Worm (Caenorhabditis elegans): ENCODE data around the gene F29B9.11.

F29B9.11 gene

DNA sequence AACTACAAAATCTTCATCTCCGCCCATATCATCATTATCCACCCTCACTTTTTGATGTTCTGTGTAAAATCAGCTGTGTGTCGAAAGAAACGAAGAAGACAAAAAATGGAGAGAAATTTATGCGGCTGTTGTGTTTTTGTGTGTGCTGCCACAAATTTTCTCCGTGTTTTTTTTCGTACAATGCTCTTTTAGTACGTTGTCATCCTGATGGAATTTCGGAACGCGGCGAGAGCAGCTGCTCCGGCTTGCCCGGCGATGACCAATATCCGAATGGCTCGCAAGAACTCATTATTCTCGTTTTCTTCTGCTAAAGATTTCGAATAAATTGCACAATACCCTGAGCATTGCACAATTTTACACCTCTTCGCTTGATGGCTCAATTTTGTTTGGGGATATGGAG lies 20.6 kb downstream of the F29B9.11 start:
- TF ChIP-seq unc-62 (GFP tag; optimal IDR thresholded peaks at IDR 0.05) = no peak
- TF ChIP-seq hmg-11 (tag; optimal IDR thresholded peaks at IDR 0.05) = no peak
- TF ChIP-seq ceh-82 (tag; optimal IDR thresholded peaks at IDR 0.05) = no peak

DNA sequence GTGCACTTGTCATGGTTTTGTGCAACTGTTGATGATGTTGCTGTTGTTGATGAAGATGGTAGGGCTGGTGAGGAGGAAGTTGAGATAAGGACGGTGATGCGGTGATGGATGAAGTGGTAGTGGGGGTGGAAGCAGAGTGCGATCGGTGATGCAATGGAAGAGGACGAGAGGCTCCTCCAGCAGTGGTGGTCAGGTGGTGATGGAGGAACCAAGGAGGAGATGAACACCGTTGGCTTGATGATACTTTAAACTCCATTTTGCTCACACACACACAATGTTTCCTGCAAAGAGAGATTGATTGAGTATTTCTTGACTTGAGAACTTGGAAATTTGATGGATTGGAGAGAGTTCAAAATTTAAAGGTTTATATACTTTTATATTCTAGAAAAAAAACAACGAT lies 22.2 kb downstream of the F29B9.11 start, which contains the start of gene F19C7.8:
Gene F19C7.8 (minus strand): TSS at position 256 of the 400 bp plus-strand sequence.
- no peak for TF ChIP-seq hmg-11 (tag; optimal IDR thresholded peaks at IDR 0.05)

DNA sequence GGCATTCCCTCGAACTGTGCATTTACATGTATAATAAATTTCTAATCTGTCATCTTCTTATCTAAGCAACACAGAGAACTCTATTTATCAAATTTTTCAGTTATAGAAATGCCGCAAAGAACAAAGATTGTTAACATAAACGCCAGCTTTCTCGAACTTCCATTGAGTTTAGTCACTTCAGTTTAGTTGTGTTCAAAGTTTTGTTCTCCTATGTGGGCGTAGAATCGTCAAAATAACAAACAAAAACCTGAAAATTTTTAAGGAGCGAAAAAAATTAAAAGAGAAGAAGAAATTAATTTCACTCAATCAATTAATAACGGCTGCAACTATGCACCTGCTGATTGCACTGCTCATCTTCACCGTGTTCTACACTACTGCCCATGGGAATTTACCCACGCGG lies 24.0 kb downstream of the F29B9.11 start, which contains the start of gene R105.5:
Gene R105.5 (plus strand): TSS at position 301 of the 400 bp plus-strand sequence.
- no peak for TF ChIP-seq nhr-25 (tag; optimal IDR thresholded peaks at IDR 0.05)
- TF ChIP-seq daf-12 (tag; optimal IDR thresholded peaks at IDR 0.05) = no peak
- TF ChIP-seq lin-39 (tag; optimal IDR thresholded peaks at IDR 0.05) = no peak

DNA sequence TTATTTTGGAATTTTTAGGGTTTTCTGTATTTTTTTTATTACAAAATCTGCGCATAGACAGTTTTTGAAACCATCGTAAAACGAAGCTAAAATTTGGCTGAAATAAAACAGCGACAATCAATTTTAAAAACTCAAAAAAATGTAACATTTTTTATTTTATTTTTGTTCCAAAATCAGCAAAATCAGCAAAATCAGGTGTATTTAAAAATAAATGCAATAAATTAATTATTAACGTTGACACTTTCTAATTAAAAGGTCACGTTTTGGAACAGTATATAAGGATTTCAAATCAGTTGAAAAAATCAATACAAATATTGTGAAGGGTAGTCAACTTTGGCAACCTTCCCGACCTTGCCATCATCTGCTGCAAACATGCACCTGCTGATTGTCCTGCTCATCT lies 26.6 kb downstream of the F29B9.11 start, which contains the start of gene R105.1:
Gene R105.1 (plus strand): TSS at position 301 of the 400 bp plus-strand sequence.
- TF ChIP-seq ztf-4 (tag; optimal IDR thresholded peaks at IDR 0.05) = no peak
- no peak for TF ChIP-seq lin-39 (tag; optimal IDR thresholded peaks at IDR 0.05)
- TF ChIP-seq pha-4 (tag; optimal IDR thresholded peaks at IDR 0.05) = no peak
- TF ChIP-seq skn-1 (tag; optimal IDR thresholded peaks at IDR 0.05) = no peak
- no peak for TF ChIP-seq elt-3 (tag; optimal IDR thresholded peaks at IDR 0.05)
- no peak for TF ChIP-seq ceh-16 (tag; optimal IDR thresholded peaks at IDR 0.05)
- no peak for TF ChIP-seq mml-1 (tag; optimal IDR thresholded peaks at IDR 0.05)
- TF ChIP-seq R02D3.7 (tag; optimal IDR thresholded peaks at IDR 0.05) = no peak
- TF ChIP-seq ZK546.5 (tag; optimal IDR thresholded peaks at IDR 0.05) = no peak
- TF ChIP-seq nfya-1 (tag; optimal IDR thresholded peaks at IDR 0.05; ENCODE audit: insufficient read depth) = no peak
- TF ChIP-seq nhr-28 (tag; optimal IDR thresholded peaks at IDR 0.05) = no peak
- TF ChIP-seq ztf-11 (tag; optimal IDR thresholded peaks at IDR 0.05) = no peak
- TF ChIP-seq egl-27 (tag; optimal IDR thresholded peaks at IDR 0.05) = no peak
- TF ChIP-seq nhr-12 (tag; optimal IDR thresholded peaks at IDR 0.05) = no peak
- TF ChIP-seq hmg-11 (tag; optimal IDR thresholded peaks at IDR 0.05) = no peak

DNA sequence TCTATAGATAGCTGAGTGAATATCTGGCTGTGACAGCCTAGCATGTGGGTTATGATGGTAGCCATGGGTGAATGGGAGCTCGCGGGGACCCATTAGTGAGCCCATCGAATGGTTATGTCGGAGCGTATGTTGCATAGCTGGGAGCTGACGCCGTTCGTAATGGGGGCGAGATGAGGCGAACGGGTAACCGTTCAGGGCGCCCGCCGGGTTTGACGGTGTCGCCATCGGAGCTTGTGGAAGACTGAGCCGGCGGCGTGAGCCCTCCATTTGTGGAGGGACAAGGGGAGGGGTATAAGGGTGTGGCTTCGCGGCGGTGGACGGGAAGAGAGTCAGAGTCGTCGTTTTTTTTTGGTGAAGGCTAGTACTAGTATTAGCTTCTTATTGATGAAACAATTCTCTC lies 36.1 kb downstream of the F29B9.11 start:
- TF ChIP-seq skn-1 (tag; optimal IDR thresholded peaks at IDR 0.05) (no peak), egl-27 (tag; optimal IDR thresholded peaks at IDR 0.05) (no peak), nhr-67 (tag; optimal IDR thresholded peaks at IDR 0.05) (no peak), tbx-2 (tag; optimal IDR thresholded peaks at IDR 0.05) (no peak), pqm-1 (tag; optimal IDR thresholded peaks at IDR 0.05) (no peak), ceh-82 (tag; optimal IDR thresholded peaks at IDR 0.05) (no peak), aly-2 (tag; optimal IDR thresholded peaks at IDR 0.05) (no peak), unc-62 (GFP tag; optimal IDR thresholded peaks at IDR 0.05) (no peak), eor-1 (tag; optimal IDR thresholded peaks at IDR 0.05) (no peak), hmg-11 (tag; optimal IDR thresholded peaks at IDR 0.05) (no peak), nhr-25 (tag; optimal IDR thresholded peaks at IDR 0.05) (no peak), jun-1 (tag; optimal IDR thresholded peaks at IDR 0.05) (no peak), egl-5 (tag; optimal IDR thresholded peaks at IDR 0.05) (no peak), elt-2 (tag; optimal IDR thresholded peaks at IDR 0.05) (no peak), zag-1 (tag; optimal IDR thresholded peaks at IDR 0.05) (no peak), unc-39 (tag; optimal IDR thresholded peaks at IDR 0.05) (no peak), nhr-11 (tag; optimal IDR thresholded peaks at IDR 0.05) (no peak), lin-39 (tag; optimal IDR thresholded peaks at IDR 0.05) (no peak), nhr-77 (tag; optimal IDR thresholded peaks at IDR 0.05) (no peak), nfya-1 (tag; optimal IDR thresholded peaks at IDR 0.05; ENCODE audit: insufficient read depth) (no peak)

DNA sequence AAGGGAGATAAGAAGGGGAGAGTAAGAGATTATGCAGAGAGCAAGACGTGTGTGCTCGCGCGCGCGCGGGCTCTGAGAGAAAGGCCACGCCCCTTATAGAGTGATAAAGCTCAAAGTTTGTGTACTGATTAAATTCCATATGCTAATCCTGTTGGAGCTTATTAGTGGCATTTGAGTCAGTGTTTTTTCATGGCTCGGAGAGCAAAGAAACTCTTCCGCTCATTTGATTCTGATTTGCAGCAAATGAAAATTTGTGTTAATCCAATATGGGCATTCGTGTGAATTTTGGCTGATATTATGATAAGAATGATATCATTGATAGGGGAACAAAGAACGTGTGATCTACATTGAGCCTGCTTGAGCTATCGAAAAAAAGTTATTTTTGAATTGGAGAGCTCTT lies 46.5 kb downstream of the F29B9.11 start:
- TF ChIP-seq fos-1 (tag; optimal IDR thresholded peaks at IDR 0.05) (no peak), nhr-11 (tag; optimal IDR thresholded peaks at IDR 0.05) (peak; percentile 17)

All from whole organism, L3 larva.